Worm (Caenorhabditis elegans): ENCODE measurements around the gene K09F5.1.

DNA sequence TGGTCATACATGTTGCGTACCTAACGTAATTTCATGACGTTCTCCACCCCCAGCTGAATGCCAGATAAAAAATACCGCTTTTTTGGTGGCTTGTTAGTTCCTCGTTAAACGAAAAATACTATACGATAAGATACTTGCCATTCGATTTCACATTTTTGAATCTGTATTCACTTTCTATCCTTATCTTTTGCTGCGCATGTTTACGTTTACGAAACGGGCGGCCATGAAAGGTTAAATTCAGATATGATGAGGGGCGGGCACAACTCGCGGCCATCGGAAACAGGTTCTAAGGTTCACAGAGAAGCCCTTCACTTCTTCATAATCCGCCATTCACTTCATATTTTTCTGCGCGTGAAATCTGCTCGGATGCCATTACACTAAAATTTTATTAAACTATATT lies 39.3 kb downstream of the K09F5.1 start:
- TF ChIP-seq xnd-1 (tag; optimal IDR thresholded peaks at IDR 0.05): no peak
- no peak for TF ChIP-seq lsy-27 (tag; optimal IDR thresholded peaks at IDR 0.05; ENCODE audit: borderline replicate concordance, insufficient read depth)
- TF ChIP-seq F22D6.2 (tag; optimal IDR thresholded peaks at IDR 0.05): no peak
- TF ChIP-seq Y56A3A.18 (GFP tag; IDR thresholded peaks at IDR 0.05): no peak
- TF ChIP-seq hlh-12 (tag; optimal IDR thresholded peaks at IDR 0.05): no peak
- no peak for TF ChIP-seq aptf-2 (GFP tag; conservative IDR thresholded peaks at IDR 0.05)
- TF ChIP-seq T26A5.8 (tag; optimal IDR thresholded peaks at IDR 0.05): no peak
- TF ChIP-seq tbx-9 (tag; optimal IDR thresholded peaks at IDR 0.05; ENCODE audit: borderline replicate concordance): no peak
- no peak for TF ChIP-seq dpff-1 (tag; optimal IDR thresholded peaks at IDR 0.05)
- no peak for TF ChIP-seq unc-62 (GFP tag; optimal IDR thresholded peaks at IDR 0.05)
- no peak for TF ChIP-seq madf-6 (GFP tag; IDR thresholded peaks at IDR 0.05)
- TF ChIP-seq nhr-80 (tag; optimal IDR thresholded peaks at IDR 0.05): no peak
- no peak for TF ChIP-seq dox-1 (GFP tag; IDR thresholded peaks at IDR 0.05)

Data from whole organism, young adult.